Worm (Caenorhabditis elegans): ENCODE results near the gene amdh-1.

Gene amdh-1

DNA sequence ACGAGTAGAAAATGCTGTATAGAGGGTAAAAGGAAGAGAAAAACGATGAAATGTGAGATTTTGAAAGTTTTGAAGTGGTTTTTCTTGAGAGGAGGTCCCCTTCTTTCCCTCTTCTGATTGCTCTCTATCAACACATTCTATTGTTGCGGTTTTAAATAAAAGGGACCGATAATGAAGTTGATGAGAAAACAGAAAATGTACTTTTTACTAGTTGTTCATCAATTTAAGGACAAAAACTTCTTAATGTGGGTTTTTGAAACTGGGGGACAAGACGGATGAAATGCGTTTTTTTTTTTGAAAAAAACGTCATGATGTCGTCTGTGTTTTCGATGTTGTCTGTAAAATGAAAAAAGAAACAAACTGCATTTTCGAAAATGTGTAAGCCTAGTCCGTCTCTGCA is 65.2 kb downstream of the amdh-1 start:
- TF ChIP-seq him-1 (tag; optimal IDR thresholded peaks at IDR 0.05) (no peak), ceh-27 (GFP tag; optimal IDR thresholded peaks at IDR 0.05) (peak; percentile 25)

DNA sequence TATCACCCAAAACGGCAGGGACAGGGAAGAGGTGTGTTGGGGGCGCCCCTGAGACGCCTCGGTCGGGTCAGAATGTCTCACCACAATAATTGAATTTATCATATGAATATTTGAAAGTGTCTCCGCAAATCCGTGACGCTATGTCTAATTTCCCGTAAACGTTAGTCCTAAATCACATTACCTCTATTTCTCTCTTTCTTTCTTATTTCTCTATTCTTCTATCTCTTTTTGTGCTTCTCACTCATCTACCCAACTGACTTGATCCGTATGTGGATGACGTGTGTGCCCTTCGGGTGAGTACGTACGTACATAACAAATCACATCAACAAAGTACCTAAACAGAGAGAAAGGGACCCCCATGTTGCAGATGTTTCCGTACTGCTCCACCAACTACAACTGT is 65.7 kb downstream of the amdh-1 start:
- TF ChIP-seq K12H6.12 (tag; optimal IDR thresholded peaks at IDR 0.05): no peak
- no peak for TF ChIP-seq mel-28 (tag; optimal IDR thresholded peaks at IDR 0.05; ENCODE audit: borderline replicate concordance)
- no peak for TF ChIP-seq repo-1 (tag; optimal IDR thresholded peaks at IDR 0.05)
- TF ChIP-seq dpl-1 (GFP tag; optimal IDR thresholded peaks at IDR 0.05): no peak
- no peak for TF ChIP-seq Y67H2A.10 (GFP tag; conservative IDR thresholded peaks at IDR 0.05)
- TF ChIP-seq F55B11.4 (tag; optimal IDR thresholded peaks at IDR 0.05; ENCODE audit: borderline replicate concordance, insufficient read depth): no peak
